Worm (Caenorhabditis elegans) whole organism, L4/young adult: ENCODE results near the gene acs-21.
"Not testable (repeated sequence)": the region's sequence is repeated elsewhere in the genome, so short reads cannot be mapped to it uniquely, and the experiment has no call there.

ENCODE experiments used
- W03F9.2 ChIP-seq: fragments of 150-350 bp; optimal IDR thresholded peaks from 2 replicates; lab custom pipeline; 2014; ENCODE audit warnings: missing biosample characterization, missing genetic modification characterization
- dao-5 ChIP-seq: sonication (generic microtip); optimal IDR thresholded peaks from 2 replicates; lab custom pipeline; 2016; ENCODE audit warnings: missing genotype, missing genetic modification characterization, moderate library complexity, missing compliant biosample characterization
- him-1 ChIP-seq: sonication (generic microtip); optimal IDR thresholded peaks from 2 replicates; lab custom pipeline; 2016; ENCODE audit warnings: missing genotype, missing genetic modification reagents, missing genetic modification characterization, missing compliant biosample characterization

The acs-21 gene

ce11 chrV:3100527-3100926, 11.7 kb downstream of the acs-21 start:
- TF ChIP-seq him-1 (tag; lab: Kevin White, UChicago), result no peak
- TF ChIP-seq dao-5 (tag; lab: Kevin White, UChicago), result no peak
- no peak for TF ChIP-seq W03F9.2 (tag; lab: Kevin White, UChicago)

- not testable (repeated sequence) for TF ChIP-seq W03F9.2, dao-5, him-1 (tag; lab: Kevin White, UChicago)
Observed at ce11 chrV:3102049-3102448, 13.2 kb downstream of the acs-21 start, which contains the start of gene Y73C8C.4. Gene Y73C8C.4, minus strand, starts transcription at chrV:3102149.

DNA sequence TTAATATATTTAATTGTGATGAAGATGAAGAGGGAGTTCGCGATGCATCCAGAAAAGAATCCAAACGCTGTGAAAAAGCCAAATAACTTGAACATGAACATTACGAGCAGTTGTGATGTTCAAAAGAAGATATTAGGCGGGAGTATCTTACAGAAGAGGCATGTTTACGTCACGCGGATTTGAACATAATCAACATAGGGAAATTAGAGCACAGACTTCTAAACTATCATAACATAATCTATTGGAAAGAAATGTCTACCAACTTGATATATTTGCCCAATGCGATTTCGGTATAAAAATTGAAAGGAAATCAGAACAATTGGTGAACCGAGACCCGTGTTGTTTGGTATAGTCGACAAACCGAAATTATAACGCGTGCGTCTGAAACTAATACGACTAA, 15.3 kb downstream of the acs-21 start, which contains the start of gene str-66:
TSS of gene str-66 (minus strand) at position 101 of the 400 bp plus-strand sequence.
- TF ChIP-seq dao-5 (tag; lab: Kevin White, UChicago) (no peak), him-1 (tag; lab: Kevin White, UChicago) (no peak), W03F9.2 (tag; lab: Kevin White, UChicago) (no peak)

- TF ChIP-seq dao-5 (tag; lab: Kevin White, UChicago), result no peak
- no peak for TF ChIP-seq him-1 (tag; lab: Kevin White, UChicago)
- TF ChIP-seq W03F9.2 (tag; lab: Kevin White, UChicago), result no peak
Observed at ce11 chrV:3105810-3106209, 16.9 kb downstream of the acs-21 start, which contains the start of gene str-69. Gene str-69, minus strand, starts transcription at chrV:3105910.

DNA sequence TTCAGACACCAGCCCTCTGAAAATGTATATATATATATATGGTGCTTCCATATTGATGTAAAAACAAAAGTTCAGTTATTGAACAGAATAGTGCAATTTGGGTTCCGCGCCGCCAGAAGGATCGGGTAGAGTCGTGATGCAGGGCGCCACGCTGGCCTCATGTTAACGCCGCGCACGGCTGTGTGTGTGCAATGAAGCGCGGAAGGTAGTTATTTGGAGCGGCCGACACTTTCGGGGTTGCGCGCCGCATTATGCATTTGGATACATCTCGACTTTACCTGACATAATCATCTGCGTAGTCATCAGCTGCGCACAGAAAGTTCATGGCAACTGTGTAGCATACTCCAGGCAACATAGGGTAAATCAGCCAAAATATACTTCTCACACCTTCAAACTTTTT, 17.9 kb downstream of the acs-21 start:
- TF ChIP-seq dao-5 (tag; lab: Kevin White, UChicago) (no peak), him-1 (tag; lab: Kevin White, UChicago) (no peak), W03F9.2 (tag; lab: Kevin White, UChicago) (no peak)

ce11 chrV:3107450-3107849, 18.6 kb downstream of the acs-21 start, which contains the start of gene str-68:
Gene str-68, minus strand, starts transcription at chrV:3107550.
- TF ChIP-seq W03F9.2 (tag; lab: Kevin White, UChicago), result no peak
- TF ChIP-seq him-1 (tag; lab: Kevin White, UChicago), result no peak

DNA sequence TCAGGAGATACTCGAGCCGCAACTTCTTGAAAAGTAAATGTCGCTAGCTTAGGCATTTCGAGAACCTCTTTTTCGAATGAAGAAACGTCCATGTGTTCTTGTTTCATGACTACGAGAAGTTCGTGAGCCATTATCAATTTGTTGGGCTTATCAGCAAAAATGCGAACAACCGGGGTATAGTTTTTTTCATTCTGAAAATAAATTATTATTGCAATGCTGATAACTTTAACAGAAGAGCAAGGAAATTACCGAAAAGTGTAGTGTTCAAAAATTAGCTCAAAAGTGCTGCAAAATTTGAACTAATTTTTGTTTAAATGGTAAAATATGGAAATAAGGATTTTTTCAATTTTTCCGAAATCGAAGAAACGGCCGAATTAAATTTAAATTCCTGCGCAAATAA, 23.3 kb downstream of the acs-21 start:
- no peak for TF ChIP-seq dao-5 (tag; lab: Kevin White, UChicago)
- no peak for TF ChIP-seq him-1 (tag; lab: Kevin White, UChicago)
- no peak for TF ChIP-seq W03F9.2 (tag; lab: Kevin White, UChicago)

DNA sequence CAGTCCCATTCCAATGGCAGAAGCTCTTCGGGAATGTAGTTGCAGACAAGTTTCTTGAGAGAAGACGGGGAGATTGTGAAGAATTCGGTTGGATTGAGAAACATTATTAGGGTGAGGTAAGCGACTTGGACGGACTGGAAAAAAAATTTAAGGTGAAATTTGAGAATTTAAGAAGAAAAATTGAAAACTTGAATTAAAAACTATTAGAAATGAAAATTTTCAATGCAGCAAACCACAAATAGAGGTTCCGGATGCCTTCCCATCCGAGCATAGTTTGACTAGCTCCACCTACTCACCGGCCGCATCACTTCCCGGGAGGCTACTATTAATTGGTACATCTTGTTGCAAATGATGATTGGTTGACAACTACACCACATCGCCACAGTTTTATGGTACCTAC, 24.9 kb downstream of the acs-21 start, which contains the start of gene Y73C8C.8:
TSS of gene Y73C8C.8 (minus strand) at position 101 of the 400 bp plus-strand sequence.
- no peak for TF ChIP-seq W03F9.2 (tag; lab: Kevin White, UChicago)
- no peak for TF ChIP-seq him-1 (tag; lab: Kevin White, UChicago)
- no peak for TF ChIP-seq dao-5 (tag; lab: Kevin White, UChicago)

ce11 chrV:3114973-3115372, 26.1 kb downstream of the acs-21 start, which contains the start of gene Y73C8C.3:
Gene Y73C8C.3, plus strand, starts transcription at chrV:3115273.
- TF ChIP-seq him-1 (tag; lab: Kevin White, UChicago) (no peak), W03F9.2 (tag; lab: Kevin White, UChicago) (no peak), dao-5 (tag; lab: Kevin White, UChicago) (no peak)

DNA sequence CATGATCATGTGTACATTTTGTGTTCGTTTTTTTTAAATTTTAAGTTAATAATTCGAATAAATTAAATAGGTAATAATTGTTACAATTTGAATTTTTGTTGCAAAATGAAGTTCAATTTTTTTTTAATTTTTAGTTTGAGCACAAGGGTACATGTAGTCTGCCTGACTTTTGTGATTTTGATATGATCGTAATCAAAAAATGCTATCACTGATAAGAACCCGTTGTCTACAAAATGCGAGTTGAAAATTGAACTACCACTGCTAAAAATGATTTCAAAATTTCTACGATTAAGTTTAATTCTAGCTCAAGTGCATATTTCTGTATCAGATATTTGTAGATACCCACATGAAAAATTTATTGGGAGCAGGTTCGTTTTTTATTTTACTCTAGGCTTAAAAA, 29.3 kb downstream of the acs-21 start, which contains the start of gene clec-210:
TSS of gene clec-210 (plus strand) at position 211 of the 400 bp plus-strand sequence.
- TF ChIP-seq W03F9.2 (tag; lab: Kevin White, UChicago) (no peak), dao-5 (tag; lab: Kevin White, UChicago) (no peak), him-1 (tag; lab: Kevin White, UChicago) (no peak)

DNA sequence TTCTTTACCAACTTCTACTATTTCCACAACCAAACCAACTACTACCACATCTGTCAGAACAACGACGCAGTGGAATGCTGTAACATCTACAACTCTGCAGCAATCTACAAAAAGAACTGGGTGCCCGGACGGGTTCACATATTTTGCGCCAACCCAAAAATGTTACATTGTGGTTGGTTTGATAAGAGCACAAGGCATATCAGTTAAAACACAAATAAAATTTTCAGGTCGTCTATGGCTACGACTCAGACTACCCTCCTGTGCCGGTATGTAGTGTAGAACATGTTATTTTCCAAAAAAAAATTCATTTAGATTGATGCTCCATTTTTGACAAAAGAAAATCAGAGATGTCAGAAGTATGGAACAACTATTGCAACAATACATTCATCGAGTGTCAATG, 30.3 kb downstream of the acs-21 start:
- TF ChIP-seq dao-5 (tag; lab: Kevin White, UChicago) (no peak), W03F9.2 (tag; lab: Kevin White, UChicago) (no peak), him-1 (tag; lab: Kevin White, UChicago) (no peak)

- TF ChIP-seq dao-5 (tag; lab: Kevin White, UChicago), result no peak
- no peak for TF ChIP-seq him-1 (tag; lab: Kevin White, UChicago)
- TF ChIP-seq W03F9.2 (tag; lab: Kevin White, UChicago), result no peak
Observed at ce11 chrV:3121743-3122142, 32.9 kb downstream of the acs-21 start, which contains the start of gene srt-56. Gene srt-56, minus strand, starts transcription at chrV:3121843.

DNA sequence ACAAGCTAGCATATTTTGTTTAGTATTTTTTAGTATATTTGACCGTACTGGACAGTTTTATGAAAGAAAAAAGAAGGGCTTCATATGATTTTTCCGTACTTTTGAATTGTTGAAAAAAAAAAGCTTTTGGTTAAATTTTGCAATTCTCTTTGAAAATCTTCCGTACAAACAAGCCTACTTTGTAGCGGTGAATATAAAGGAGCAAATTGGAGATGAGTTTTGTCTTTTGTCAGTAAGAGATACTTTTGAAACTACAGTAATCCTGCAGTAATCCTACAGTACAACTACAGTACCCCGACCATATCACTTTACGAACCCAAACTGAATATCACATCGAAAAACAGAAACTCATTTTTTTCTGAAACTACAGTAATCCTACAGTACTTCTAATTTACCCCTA, 33.5 kb downstream of the acs-21 start:
- TF ChIP-seq W03F9.2 (tag; lab: Kevin White, UChicago) (no peak), dao-5 (tag; lab: Kevin White, UChicago) (no peak), him-1 (tag; lab: Kevin White, UChicago) (no peak)

ce11 chrV:3124912-3125311, 36.0 kb downstream of the acs-21 start, which contains the start of gene Y73C8C.12:
Gene Y73C8C.12, plus strand, starts transcription at chrV:3125212.
- TF ChIP-seq dao-5 (tag; lab: Kevin White, UChicago) (no peak), W03F9.2 (tag; lab: Kevin White, UChicago) (no peak), him-1 (tag; lab: Kevin White, UChicago) (no peak)
